Worm (Caenorhabditis elegans) whole organism, L1 larva: Measurements from ENCODE around the gene txt-12.

Source experiments
- C34B4.2 ChIP-seq: sonication (generic microtip); optimal IDR thresholded peaks from 2 replicates; lab custom pipeline; 2017; ENCODE audit warnings: mild to moderate bottlenecking, missing genetic modification characterization, missing compliant biosample characterization
- F16B12.6 ChIP-seq: fragments of 150-350 bp; optimal IDR thresholded peaks from 2 replicates; lab custom pipeline; 2014; ENCODE audit warnings: missing biosample characterization, missing genetic modification characterization
- alr-1 ChIP-seq: fragments of 200-800 bp; sonication (Bioruptor generic); optimal IDR thresholded peaks from 2 replicates; lab custom pipeline; 2018; ENCODE audit warnings: borderline replicate concordance, mild to moderate bottlenecking, missing genetic modification characterization, missing compliant biosample characterization
- aly-2 ChIP-seq: fragments of 150-350 bp; optimal IDR thresholded peaks from 2 replicates; lab custom pipeline; 2014; ENCODE audit warnings: missing biosample characterization, missing genetic modification characterization
- blmp-1 ChIP-seq: fragments of 150-350 bp; optimal IDR thresholded peaks from 2 replicates; lab custom pipeline; 2014; ENCODE audit warnings: missing biosample characterization, missing genetic modification characterization
- ceh-63 ChIP-seq: fragments of 200-800 bp; sonication (Bioruptor generic); optimal IDR thresholded peaks from 2 replicates; lab custom pipeline; 2018; ENCODE audit warnings: mild to moderate bottlenecking, missing genetic modification characterization, missing compliant biosample characterization
- ceh-88 ChIP-seq: fragments of 200-800 bp; sonication (Bioruptor generic); IDR thresholded peaks from 2 replicates; pipeline ENCODE4 v1.3.6; 2022; ENCODE audit warnings: missing genetic modification characterization, missing compliant biosample characterization
- ceh-90 ChIP-seq: sonication (generic microtip); optimal IDR thresholded peaks from 2 replicates; lab custom pipeline; 2016; ENCODE audit warnings: missing genetic modification characterization, missing compliant biosample characterization
- ces-1 ChIP-seq: fragments of 150-350 bp; optimal IDR thresholded peaks from 2 replicates; lab custom pipeline; 2014; ENCODE audit warnings: missing biosample characterization, missing genetic modification reagents, missing genetic modification characterization
- dpl-1 ChIP-seq, 3 experiments: fragments of 150-350 bp in 2 of 3; sonication (generic microtip) in 1 of 3; optimal IDR thresholded peaks; 2 replicates each; lab custom pipeline; 2014 to 2017; ENCODE audit warnings: missing biosample characterization in 3 of 3, missing genetic modification characterization in 3 of 3, missing genetic modification reagents in 3 of 3
- efl-1 ChIP-seq, 4 experiments: fragments of 150-350 bp; optimal IDR thresholded peaks in 3 of 4; peaks in 1 of 4; 1 replicate in 1 of 4; 2 replicates in 3 of 4; lab custom pipeline; 2014; ENCODE audit warnings: missing biosample characterization in 2 of 4, missing genetic modification characterization in 2 of 4, missing genetic modification reagents in 2 of 4
- egl-13 ChIP-seq: sonication (generic microtip); optimal IDR thresholded peaks from 2 replicates; lab custom pipeline; 2016; ENCODE audit warnings: missing genotype, missing genetic modification reagents, missing genetic modification characterization, missing compliant biosample characterization
- elt-3 ChIP-seq, 6 experiments: fragments of 150-350 bp in 1 of 6; sonication (generic microtip); optimal IDR thresholded peaks; 2 replicates each; lab custom pipeline; 2017 to 2018; ENCODE audit warnings: missing biosample characterization in 6 of 6, missing genetic modification characterization in 6 of 6, inconsistent platforms in 1 of 6
- ets-5 ChIP-seq: fragments of 200-800 bp; sonication (Bioruptor generic); IDR thresholded peaks from 2 replicates; pipeline ENCODE4 v1.3.6; 2022; ENCODE audit warnings: missing genetic modification characterization, missing compliant biosample characterization
- fkh-8 ChIP-seq: sonication (generic microtip); optimal IDR thresholded peaks from 2 replicates; lab custom pipeline; 2016; ENCODE audit warnings: mild to moderate bottlenecking, missing genetic modification characterization, missing compliant biosample characterization
- hlh-17 ChIP-seq: fragments of 200-800 bp; sonication (Bioruptor generic); optimal IDR thresholded peaks from 2 replicates; lab custom pipeline; 2018; ENCODE audit warnings: missing genetic modification characterization, mild to moderate bottlenecking, missing compliant biosample characterization, moderate library complexity, borderline replicate concordance
- hlh-4 ChIP-seq: sonication (generic microtip); optimal IDR thresholded peaks from 2 replicates; lab custom pipeline; 2016; ENCODE audit warnings: mild to moderate bottlenecking, missing genetic modification characterization, missing compliant biosample characterization
- jun-1 ChIP-seq: fragments of 150-350 bp; optimal IDR thresholded peaks from 2 replicates; lab custom pipeline; 2014; ENCODE audit warnings: missing biosample characterization, missing genetic modification reagents, missing genetic modification characterization
- lin-13 ChIP-seq: fragments of 150-350 bp; optimal IDR thresholded peaks from 2 replicates; lab custom pipeline; 2014; ENCODE audit warnings: missing biosample characterization, missing genetic modification reagents, missing genetic modification characterization
- lin-14 ChIP-seq: fragments of 200-800 bp; sonication (Bioruptor generic); optimal IDR thresholded peaks from 2 replicates; lab custom pipeline; 2018; ENCODE audit warnings: mild to moderate bottlenecking, missing genetic modification characterization, moderate library complexity, missing compliant biosample characterization
- lin-39 ChIP-seq: fragments of 150-350 bp; optimal IDR thresholded peaks from 2 replicates; lab custom pipeline; 2014; ENCODE audit warnings: missing biosample characterization, missing genetic modification reagents, missing genetic modification characterization
- lir-3 ChIP-seq: sonication (generic microtip); optimal IDR thresholded peaks from 2 replicates; lab custom pipeline; 2016; ENCODE audit warnings: mild to moderate bottlenecking, missing genetic modification characterization, moderate library complexity, missing compliant biosample characterization; ENCODE audit not compliant: poor library complexity
- lsy-2 ChIP-seq, 2 experiments: fragments of 150-350 bp; optimal IDR thresholded peaks; 2 replicates each; lab custom pipeline; 2014; ENCODE audit warnings: missing biosample characterization in 2 of 2, missing genetic modification characterization in 2 of 2
- mef-2 ChIP-seq: fragments of 150-350 bp; optimal IDR thresholded peaks from 2 replicates; lab custom pipeline; 2014; ENCODE audit warnings: missing biosample characterization, missing genetic modification characterization
- mep-1 ChIP-seq: fragments of 150-350 bp; optimal IDR thresholded peaks from 2 replicates; lab custom pipeline; 2014; ENCODE audit warnings: missing biosample characterization, missing genetic modification characterization
- nhr-11 ChIP-seq: fragments of 150-350 bp; optimal IDR thresholded peaks from 2 replicates; lab custom pipeline; 2014; ENCODE audit warnings: missing biosample characterization, missing genetic modification characterization
- nhr-12 ChIP-seq: sonication (generic microtip); optimal IDR thresholded peaks from 2 replicates; lab custom pipeline; 2017; ENCODE audit warnings: missing biosample characterization, missing genetic modification characterization
- nhr-20 ChIP-seq: sonication (generic microtip); optimal IDR thresholded peaks from 2 replicates; lab custom pipeline; 2016; ENCODE audit warnings: mild to moderate bottlenecking, missing genetic modification characterization, missing compliant biosample characterization
- nhr-237 ChIP-seq: fragments of 150-350 bp; optimal IDR thresholded peaks from 2 replicates; lab custom pipeline; 2014; ENCODE audit warnings: missing biosample characterization, missing genetic modification characterization
- nhr-47 ChIP-seq: sonication (generic microtip); optimal IDR thresholded peaks from 2 replicates; lab custom pipeline; 2016; ENCODE audit warnings: mild to moderate bottlenecking, missing genetic modification characterization, moderate library complexity, missing compliant biosample characterization
- nhr-71 ChIP-seq: sonication (generic microtip); optimal IDR thresholded peaks from 2 replicates; lab custom pipeline; 2016; ENCODE audit warnings: mild to moderate bottlenecking, missing genetic modification characterization, moderate library complexity, missing compliant biosample characterization
- nhr-76 ChIP-seq: sonication (generic microtip); optimal IDR thresholded peaks from 2 replicates; lab custom pipeline; 2017; ENCODE audit warnings: missing biosample characterization, missing genetic modification characterization
- nhr-90 ChIP-seq: sonication (generic microtip); optimal IDR thresholded peaks from 2 replicates; lab custom pipeline; 2016; ENCODE audit warnings: mild to moderate bottlenecking, missing genetic modification characterization, missing compliant biosample characterization; ENCODE audit not compliant: poor library complexity
- pag-3 ChIP-seq: sonication (generic microtip); optimal IDR thresholded peaks from 2 replicates; lab custom pipeline; 2017; ENCODE audit warnings: missing genetic modification characterization, mild to moderate bottlenecking, missing compliant biosample characterization, antibody characterized with exemption, borderline replicate concordance; ENCODE audit not compliant: insufficient read depth
- rnt-1 ChIP-seq: sonication (generic microtip); optimal IDR thresholded peaks from 2 replicates; lab custom pipeline; 2016; ENCODE audit warnings: mild to moderate bottlenecking, missing genetic modification characterization, moderate library complexity, missing compliant biosample characterization
- sox-4 ChIP-seq: sonication (generic microtip); optimal IDR thresholded peaks from 2 replicates; lab custom pipeline; 2016; ENCODE audit warnings: missing genetic modification characterization, missing compliant biosample characterization
- sup-37 ChIP-seq: fragments of 200-800 bp; sonication (Bioruptor generic); optimal IDR thresholded peaks from 2 replicates; lab custom pipeline; 2018; ENCODE audit warnings: mild to moderate bottlenecking, missing genetic modification characterization, missing compliant biosample characterization
- tlp-1 ChIP-seq: fragments of 150-350 bp; optimal IDR thresholded peaks from 2 replicates; lab custom pipeline; 2014; ENCODE audit warnings: missing biosample characterization, missing genetic modification characterization
- unc-30 ChIP-seq: sonication (generic microtip); optimal IDR thresholded peaks from 2 replicates; lab custom pipeline; 2017; ENCODE audit warnings: missing biosample characterization, missing genetic modification characterization
- vab-15 ChIP-seq: sonication (generic microtip); optimal IDR thresholded peaks from 2 replicates; lab custom pipeline; 2017; ENCODE audit warnings: missing genotype, mild to moderate bottlenecking, missing genetic modification characterization, missing compliant biosample characterization
- zag-1 ChIP-seq: fragments of 150-350 bp; optimal IDR thresholded peaks from 2 replicates; lab custom pipeline; 2014; ENCODE audit warnings: missing biosample characterization, missing genetic modification characterization
- zip-4 ChIP-seq: fragments of 200-800 bp; sonication (Bioruptor generic); optimal IDR thresholded peaks from 2 replicates; lab custom pipeline; 2018; ENCODE audit warnings: mild to moderate bottlenecking, missing genetic modification characterization, moderate library complexity, missing compliant biosample characterization
- ztf-11 ChIP-seq, 2 experiments: sonication (generic microtip); optimal IDR thresholded peaks; 2 replicates each; lab custom pipeline; 2016 to 2017; ENCODE audit warnings: missing genetic modification characterization in 2 of 2, missing biosample characterization in 1 of 2, missing compliant biosample characterization in 1 of 2

Gene txt-12

ce11 chrV:15068378-15068777 is 24.4 kb upstream of the txt-12 start, which contains the start of gene dnj-3:
Gene dnj-3 (plus strand): TSS chrV:15068678.
- TF ChIP-seq hlh-17 (GFP tag; lab: Kevin White, UChicago) (no peak), ces-1 (GFP tag; lab: Kevin White, UChicago) (no peak), dpl-1 (GFP tag; optimal IDR thresholded peaks at IDR 0.05; lab: Kevin White, UChicago) (no peak), C34B4.2 (tag; lab: Kevin White, UChicago) (no peak), nhr-76 (tag; lab: Kevin White, UChicago) (no peak), ets-5 (no peak), nhr-71 (tag; lab: Kevin White, UChicago) (no peak), zag-1 (tag; lab: Kevin White, UChicago) (no peak), efl-1 (optimal IDR thresholded peaks at IDR 0.05; lab: Kevin White, UChicago) (no peak), efl-1 (GFP tag; optimal IDR thresholded peaks at IDR 0.05 in 1 of 2; lab: Kevin White, UChicago) (peak in 1 of 2 experiments; percentile 24)

ce11 chrV:15069435-15069985 is 23.3 kb upstream of the txt-12 start:
- TF ChIP-seq lin-14 (GFP tag; lab: Kevin White, UChicago), result peak; percentile 3
- peak in 1 of 2 experiments; percentile 73 for TF ChIP-seq lsy-2 (tag; optimal IDR thresholded peaks at IDR 0.05; lab: Kevin White, UChicago)
- no peak for TF ChIP-seq elt-3 (tag; optimal IDR thresholded peaks at IDR 0.05; lab: Kevin White, UChicago)
- no peak for TF ChIP-seq unc-30 (tag; lab: Kevin White, UChicago)
- no peak for TF ChIP-seq hlh-17 (GFP tag; lab: Kevin White, UChicago)

ce11 chrV:15071015-15071810 is 21.6 kb upstream of the txt-12 start, which contains the start of gene unc-76:
Gene unc-76 (plus strand): TSS chrV:15071760.
- TF ChIP-seq zag-1 (tag; lab: Kevin White, UChicago) (peak; percentile 91), nhr-237 (tag; lab: Kevin White, UChicago) (peak; percentile 77), rnt-1 (tag; lab: Kevin White, UChicago) (peak; percentile 95), lin-14 (GFP tag; lab: Kevin White, UChicago) (peak; percentile 99), pag-3 (tag; lab: Kevin White, UChicago) (no peak), mef-2 (peak; percentile 55), nhr-90 (tag; lab: Kevin White, UChicago) (peak; percentile 13), sox-4 (peak; percentile 14), ztf-11 (tag; optimal IDR thresholded peaks at IDR 0.05; lab: Kevin White, UChicago) (peak in 1 of 2 experiments; percentile 58), lin-13 (peak; percentile 62), efl-1 (optimal IDR thresholded peaks at IDR 0.05; lab: Kevin White, UChicago) (peak; percentile 76 to 80), efl-1 (GFP tag; optimal IDR thresholded peaks at IDR 0.05 in 1 of 2; lab: Kevin White, UChicago) (peak; percentile 52 to 94), blmp-1 (tag; lab: Kevin White, UChicago) (peak; percentile 36), egl-13 (tag; lab: Kevin White, UChicago) (no peak), alr-1 (tag; lab: Kevin White, UChicago) (no peak), hlh-17 (GFP tag; lab: Kevin White, UChicago) (no peak), jun-1 (peak; percentile 81), lsy-2 (tag; optimal IDR thresholded peaks at IDR 0.05; lab: Kevin White, UChicago) (peak; percentile 76 to 87), nhr-47 (tag; lab: Kevin White, UChicago) (peak; percentile 88), fkh-8 (peak; percentile 95), vab-15 (tag; lab: Kevin White, UChicago) (no peak), nhr-20 (peak; percentile 81), aly-2 (tag; lab: Kevin White, UChicago) (peak; percentile 41), ceh-88 (GFP tag; lab: Robert Waterston, UW) (no peak; the same call in 1 of the 2 replicates), nhr-12 (tag; lab: Kevin White, UChicago) (no peak), F16B12.6 (tag; lab: Kevin White, UChicago) (peak; percentile 12), C34B4.2 (tag; lab: Kevin White, UChicago) (no peak), hlh-4 (tag; lab: Kevin White, UChicago) (no peak), ceh-90 (tag; lab: Kevin White, UChicago) (no peak), nhr-11 (tag; lab: Kevin White, UChicago) (peak; percentile 63), lir-3 (tag; lab: Kevin White, UChicago) (peak; percentile 81), mep-1 (tag; lab: Kevin White, UChicago) (peak; percentile 92), ceh-63 (GFP tag; lab: Kevin White, UChicago) (no peak), zip-4 (no peak), sup-37 (no peak), lin-39 (tag; lab: Kevin White, UChicago) (peak; percentile 63), tlp-1 (no peak)
